Fruit fly (Drosophila melanogaster): ENCODE measurements around the gene CG10132.

DNA sequence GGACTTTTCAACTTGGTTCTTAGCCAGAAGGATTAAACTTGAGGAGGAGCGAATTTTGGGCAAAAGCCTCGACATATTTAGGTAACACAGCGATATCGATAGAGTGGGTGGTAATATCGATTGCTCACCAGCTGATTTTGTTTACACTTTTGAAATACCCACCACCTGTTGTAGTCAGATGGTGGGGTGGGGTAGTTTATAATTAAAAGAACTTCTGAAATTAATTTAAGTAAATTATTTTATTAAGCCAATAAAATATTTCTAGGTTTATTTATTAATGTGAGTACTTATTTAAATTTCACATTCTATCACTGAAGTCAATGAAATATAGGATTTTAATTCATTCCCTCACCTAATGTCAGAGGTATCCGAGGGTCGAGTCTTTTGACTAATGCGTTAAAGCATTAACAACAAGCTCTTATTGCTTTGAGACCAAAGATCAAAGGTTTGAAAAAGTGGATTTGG is 28.6 kb upstream of the CG10132 start, which contains the start of the genes CG10194 and CG18094:
- peak; percentile 61 for TF ChIP-seq CG12605 (GFP tag; IDR thresholded peaks at IDR 0.05)
- TF ChIP-seq Snoo (tag; optimal IDR thresholded peaks at IDR 0.05): no peak
- no peak for TF ChIP-seq EcR (GFP tag; optimal IDR thresholded peaks at IDR 0.05)
- TF ChIP-seq CG17806 (tag; optimal IDR thresholded peaks at IDR 0.05): no peak
- TF ChIP-seq CG9948 (tag; optimal IDR thresholded peaks at IDR 0.05): no peak
- no peak for TF ChIP-seq fd96Ca (GFP tag; IDR thresholded peaks at IDR 0.05)
- no peak for TF ChIP-seq D1 (tag; optimal IDR thresholded peaks at IDR 0.05)
- no peak for TF ChIP-seq CG10348 (GFP tag; IDR thresholded peaks at IDR 0.05)
- no peak for TF ChIP-seq CG8159 (tag; optimal IDR thresholded peaks at IDR 0.05)
